Worm (Caenorhabditis elegans): ENCODE data around the gene Y62H9A.16.

Y62H9A.16 gene

ce11 chrX:11968024-11968598 lies 50.0 kb downstream of the Y62H9A.16 start:
- TF ChIP-seq ceh-82 (tag; optimal IDR thresholded peaks at IDR 0.05) = no peak
- no peak for TF ChIP-seq lin-39 (tag; optimal IDR thresholded peaks at IDR 0.05)
- TF ChIP-seq pqm-1 (tag; optimal IDR thresholded peaks at IDR 0.05) = peak; percentile 52
- TF ChIP-seq pha-4 (tag; optimal IDR thresholded peaks at IDR 0.05) = peak; percentile 17
- peak; percentile 91 for TF ChIP-seq elt-2 (tag; optimal IDR thresholded peaks at IDR 0.05)
- peak; percentile 37 for TF ChIP-seq ama-1 (optimal IDR thresholded peaks at IDR 0.05)
- TF ChIP-seq ztf-11 (tag; optimal IDR thresholded peaks at IDR 0.05) = no peak
- no peak for TF ChIP-seq tbx-2 (tag; optimal IDR thresholded peaks at IDR 0.05)
- peak; percentile 52 for TF ChIP-seq nhr-43 (tag; optimal IDR thresholded peaks at IDR 0.05; ENCODE audit: poor library complexity, severe bottlenecking)
- TF ChIP-seq sea-2 (GFP tag; optimal IDR thresholded peaks at IDR 0.05) = no peak
- no peak for TF ChIP-seq elt-1 (tag; optimal IDR thresholded peaks at IDR 0.05)
- no peak for TF ChIP-seq zag-1 (tag; optimal IDR thresholded peaks at IDR 0.05)
- TF ChIP-seq aly-2 (tag; optimal IDR thresholded peaks at IDR 0.05) = no peak
- TF ChIP-seq egl-27 (tag; optimal IDR thresholded peaks at IDR 0.05) = no peak
- TF ChIP-seq nhr-11 (tag; optimal IDR thresholded peaks at IDR 0.05) = no peak

ce11 chrX:11969085-11969484 lies 51.0 kb downstream of the Y62H9A.16 start:
- no peak for TF ChIP-seq snpc-4 (tag; optimal IDR thresholded peaks at IDR 0.05)
- TF ChIP-seq aly-2 (tag; optimal IDR thresholded peaks at IDR 0.05) = no peak
- TF ChIP-seq nfya-1 (tag; optimal IDR thresholded peaks at IDR 0.05; ENCODE audit: insufficient read depth) = no peak

- TF ChIP-seq egl-5 (tag; optimal IDR thresholded peaks at IDR 0.05) (no peak), lin-39 (tag; optimal IDR thresholded peaks at IDR 0.05) (no peak), lsy-12 (tag; optimal IDR thresholded peaks at IDR 0.05) (no peak), fkh-2 (tag; optimal IDR thresholded peaks at IDR 0.05) (no peak), ztf-4 (tag; optimal IDR thresholded peaks at IDR 0.05) (no peak), ceh-9 (tag; optimal IDR thresholded peaks at IDR 0.05) (no peak), pqm-1 (tag; optimal IDR thresholded peaks at IDR 0.05) (peak; percentile 37), elt-2 (tag; optimal IDR thresholded peaks at IDR 0.05) (peak; percentile 34), unc-62 (GFP tag; optimal IDR thresholded peaks at IDR 0.05) (no peak)
Observed at ce11 chrX:11969554-11969953, 51.5 kb downstream of the Y62H9A.16 start.

Data from whole organism, L3 larva.